Fruit fly (Drosophila melanogaster) whole organism, embryonic: Measurements from ENCODE around the gene Bhmt.

ENCODE experiments used
- ATbp ChIP-seq: fragments of 200-800 bp; sonication (Bioruptor generic); optimal IDR thresholded peaks from 2 replicates; lab custom pipeline; 2017; ENCODE audit warnings: missing biosample characterization, mild to moderate bottlenecking, missing genetic modification characterization, missing genetic modification reagents
- Abd-B ChIP-seq: fragments of 200-800 bp; sonication (Bioruptor generic); optimal IDR thresholded peaks from 2 replicates; lab custom pipeline; 2018; ENCODE audit warnings: missing biosample characterization, mild to moderate bottlenecking, missing genetic modification characterization, moderate library complexity
- Asciz ChIP-seq: fragments of 200-800 bp; sonication (Bioruptor generic); optimal IDR thresholded peaks from 2 replicates; lab custom pipeline; 2017; ENCODE audit warnings: missing biosample characterization, mild to moderate bottlenecking, missing genetic modification characterization, missing genetic modification reagents
- Blimp-1 ChIP-seq: fragments of 200-800 bp; sonication (Bioruptor generic); optimal IDR thresholded peaks from 3 replicates; lab custom pipeline; 2018; ENCODE audit warnings: missing biosample characterization, missing genetic modification characterization, mild to moderate bottlenecking, moderate library complexity, missing genetic modification reagents
- CG10147 ChIP-seq: fragments of 200-800 bp; sonication (Bioruptor generic); optimal IDR thresholded peaks from 2 replicates; lab custom pipeline; 2019; ENCODE audit warnings: missing biosample characterization, mild to moderate bottlenecking, missing genetic modification characterization, moderate library complexity
- CG1024 ChIP-seq: fragments of 200-800 bp; sonication (Bioruptor generic); IDR thresholded peaks from 2 replicates; pipeline ENCODE4 v1.3.6; 2022; ENCODE audit warnings: missing biosample characterization, missing genetic modification characterization
- CG10267 ChIP-seq: fragments of 200-800 bp; sonication (Bioruptor generic); optimal IDR thresholded peaks from 2 replicates; lab custom pipeline; 2018; ENCODE audit warnings: missing biosample characterization, mild to moderate bottlenecking, missing genetic modification characterization, moderate library complexity
- CG10431 ChIP-seq: fragments of 200-800 bp; sonication (Bioruptor generic); optimal IDR thresholded peaks from 3 replicates; lab custom pipeline; 2018; ENCODE audit warnings: missing biosample characterization, mild to moderate bottlenecking, missing genetic modification characterization
- CG11247 ChIP-seq: fragments of 200-800 bp; sonication (Bioruptor generic); IDR thresholded peaks from 2 replicates; pipeline ENCODE4 v1.3.6; 2022; ENCODE audit warnings: missing biosample characterization, missing genetic modification characterization
- CG11398 ChIP-seq: fragments of 200-800 bp; sonication (Bioruptor generic); optimal IDR thresholded peaks from 2 replicates; lab custom pipeline; 2016; ENCODE audit warnings: missing biosample characterization, missing genetic modification characterization
- CG12104 ChIP-seq: fragments of 200-800 bp; sonication (Bioruptor generic); optimal IDR thresholded peaks from 3 replicates; lab custom pipeline; 2016; ENCODE audit warnings: missing biosample characterization, missing genetic modification characterization
- CG13287 ChIP-seq: fragments of 200-800 bp; sonication (Bioruptor generic); IDR thresholded peaks from 2 replicates; pipeline ENCODE4 v1.3.6; 2022; ENCODE audit warnings: missing biosample characterization, missing genetic modification characterization; ENCODE audit not compliant: partially characterized antibody
- CG14710 ChIP-seq: fragments of 200-800 bp; sonication (Bioruptor generic); optimal IDR thresholded peaks from 3 replicates; lab custom pipeline; 2019; ENCODE audit warnings: missing biosample characterization, mild to moderate bottlenecking, missing genetic modification characterization, moderate library complexity
- CG2116 ChIP-seq: fragments of 200-800 bp; sonication (Bioruptor generic); optimal IDR thresholded peaks from 3 replicates; lab custom pipeline; 2018; ENCODE audit warnings: missing biosample characterization, mild to moderate bottlenecking, missing genetic modification characterization
- CG2120 ChIP-seq: fragments of 200-800 bp; sonication (Bioruptor generic); optimal IDR thresholded peaks from 3 replicates; lab custom pipeline; 2016; ENCODE audit warnings: missing biosample characterization, missing genetic modification characterization
- CG2712 ChIP-seq: fragments of 200-800 bp; optimal IDR thresholded peaks from 3 replicates; lab custom pipeline; 2019; ENCODE audit warnings: missing biosample characterization, mild to moderate bottlenecking, missing genetic modification characterization, moderate library complexity
- CG34224 ChIP-seq: fragments of 200-800 bp; sonication (Bioruptor generic); IDR thresholded peaks from 3 replicates; pipeline ENCODE4 v1.3.6; 2022; ENCODE audit warnings: missing biosample characterization, missing genetic modification characterization; ENCODE audit not compliant: partially characterized antibody
- CG4282 ChIP-seq: fragments of 200-800 bp; sonication (Bioruptor generic); optimal IDR thresholded peaks from 2 replicates; lab custom pipeline; 2016; ENCODE audit warnings: missing biosample characterization, missing genetic modification characterization
- CG43689 ChIP-seq: fragments of 200-800 bp; sonication (Bioruptor generic); IDR thresholded peaks from 2 replicates; pipeline ENCODE4 v1.3.6; 2022; ENCODE audit warnings: missing biosample characterization, missing genetic modification characterization
- CG5180 ChIP-seq: fragments of 200-800 bp; sonication (Bioruptor generic); optimal IDR thresholded peaks from 3 replicates; lab custom pipeline; 2017; ENCODE audit warnings: missing biosample characterization, missing genetic modification characterization, mild to moderate bottlenecking, moderate library complexity, missing genetic modification reagents
- CG7556 ChIP-seq: fragments of 200-800 bp; sonication (Bioruptor generic); optimal IDR thresholded peaks from 2 replicates; lab custom pipeline; 2017; ENCODE audit warnings: missing biosample characterization, mild to moderate bottlenecking, missing genetic modification characterization
- CG8924 ChIP-seq: fragments of 200-800 bp; optimal IDR thresholded peaks from 3 replicates; lab custom pipeline; 2019; ENCODE audit warnings: missing biosample characterization, mild to moderate bottlenecking, missing genetic modification characterization, moderate library complexity
- CG9727 ChIP-seq: fragments of 200-800 bp; sonication (Bioruptor generic); optimal IDR thresholded peaks from 3 replicates; lab custom pipeline; 2017; ENCODE audit warnings: missing biosample characterization, mild to moderate bottlenecking, missing genetic modification characterization
- CG9797 ChIP-seq: fragments of 200-800 bp; sonication (Bioruptor generic); optimal IDR thresholded peaks from 3 replicates; lab custom pipeline; 2018; ENCODE audit warnings: missing biosample characterization, mild to moderate bottlenecking, missing genetic modification characterization
- Fer2 ChIP-seq: fragments of 200-800 bp; sonication (Bioruptor generic); optimal IDR thresholded peaks from 2 replicates; lab custom pipeline; 2018; ENCODE audit warnings: missing biosample characterization, mild to moderate bottlenecking, missing genetic modification characterization, moderate library complexity
- Hr51 ChIP-seq, 2 experiments: fragments of 200-800 bp; sonication (Bioruptor generic); optimal IDR thresholded peaks; 2 replicates in 1 of 2; 3 replicates in 1 of 2; lab custom pipeline; 2016 to 2018; ENCODE audit warnings: missing biosample characterization in 2 of 2, missing genetic modification characterization in 2 of 2, mild to moderate bottlenecking in 1 of 2, moderate library complexity in 1 of 2
- MBD-R2 ChIP-seq: fragments of 200-800 bp; sonication (Bioruptor generic); IDR thresholded peaks from 2 replicates; pipeline ENCODE4 v1.3.6; 2022; ENCODE audit warnings: missing biosample characterization, missing genetic modification characterization
- Sry-δ ChIP-seq: fragments of 200-800 bp; sonication (Bioruptor generic); optimal IDR thresholded peaks from 2 replicates; lab custom pipeline; 2016; ENCODE audit warnings: missing biosample characterization, missing genetic modification characterization
- YL-1 ChIP-seq: fragments of 200-800 bp; sonication (Bioruptor generic); optimal IDR thresholded peaks from 3 replicates; lab custom pipeline; 2017; ENCODE audit warnings: missing biosample characterization, mild to moderate bottlenecking, missing genetic modification characterization
- ato ChIP-seq: fragments of 200-800 bp; sonication (Bioruptor generic); IDR thresholded peaks from 2 replicates; pipeline ENCODE4 v1.3.6; 2022; ENCODE audit warnings: missing biosample characterization, missing genetic modification characterization; ENCODE audit not compliant: partially characterized antibody
- btn ChIP-seq: fragments of 200-800 bp; sonication (Bioruptor generic); optimal IDR thresholded peaks from 2 replicates; lab custom pipeline; 2016; ENCODE audit warnings: missing biosample characterization, missing genetic modification characterization
- ci ChIP-seq: fragments of 200-800 bp; sonication (Bioruptor generic); IDR thresholded peaks from 3 replicates; pipeline ENCODE4 v1.3.6; 2022; ENCODE audit warnings: missing biosample characterization, missing genetic modification characterization
- corto ChIP-seq: fragments of 200-800 bp; sonication (Bioruptor generic); optimal IDR thresholded peaks from 2 replicates; lab custom pipeline; 2016; ENCODE audit warnings: missing biosample characterization, mild to moderate bottlenecking, missing genetic modification characterization, moderate library complexity
- crc ChIP-seq: fragments of 200-800 bp; sonication (Bioruptor generic); optimal IDR thresholded peaks from 2 replicates; lab custom pipeline; 2016; ENCODE audit warnings: missing biosample characterization, missing genetic modification characterization
- cwo ChIP-seq: fragments of 200-800 bp; sonication (Bioruptor generic); optimal IDR thresholded peaks from 3 replicates; lab custom pipeline; 2017; ENCODE audit warnings: missing biosample characterization, missing genetic modification characterization, mild to moderate bottlenecking, moderate library complexity, missing genetic modification reagents
- dmrt99B ChIP-seq: fragments of 200-800 bp; sonication (Bioruptor generic); optimal IDR thresholded peaks from 2 replicates; lab custom pipeline; 2018; ENCODE audit warnings: missing biosample characterization, mild to moderate bottlenecking, missing genetic modification characterization, moderate library complexity
- en ChIP-seq: fragments of 200-800 bp; sonication (Bioruptor generic); optimal IDR thresholded peaks from 2 replicates; lab custom pipeline; 2016; ENCODE audit warnings: missing biosample characterization, missing genetic modification characterization
- fd102C ChIP-seq: fragments of 200-800 bp; sonication (Bioruptor generic); optimal IDR thresholded peaks from 2 replicates; lab custom pipeline; 2018; ENCODE audit warnings: missing biosample characterization, mild to moderate bottlenecking, missing genetic modification characterization, moderate library complexity
- fru ChIP-seq: fragments of >200 bp; optimal IDR thresholded peaks from 2 replicates; lab custom pipeline; 2017
- fu2 ChIP-seq: fragments of 200-800 bp; sonication (Bioruptor generic); optimal IDR thresholded peaks from 2 replicates; lab custom pipeline; 2016; ENCODE audit warnings: missing biosample characterization, missing genetic modification characterization
- hb ChIP-seq: fragments of 200-800 bp; sonication (Bioruptor generic); IDR thresholded peaks from 3 replicates; pipeline ENCODE4 v1.3.6; 2022; ENCODE audit warnings: missing biosample characterization, missing genetic modification characterization; ENCODE audit not compliant: partially characterized antibody
- kay ChIP-seq: fragments of 200-800 bp; sonication (Bioruptor generic); optimal IDR thresholded peaks from 2 replicates; lab custom pipeline; 2016; ENCODE audit warnings: missing biosample characterization, missing genetic modification characterization
- nerfin-2 ChIP-seq: fragments of 200-800 bp; sonication (Bioruptor generic); IDR thresholded peaks from 2 replicates; pipeline ENCODE4 v1.3.6; 2022; ENCODE audit warnings: missing biosample characterization, missing genetic modification characterization; ENCODE audit not compliant: partially characterized antibody
- pnt ChIP-seq: fragments of 200-800 bp; sonication (Bioruptor generic); optimal IDR thresholded peaks from 3 replicates; lab custom pipeline; 2016; ENCODE audit warnings: missing biosample characterization, missing genetic modification characterization
- repo ChIP-seq: fragments of 200-800 bp; sonication (Bioruptor generic); optimal IDR thresholded peaks from 2 replicates; lab custom pipeline; 2016; ENCODE audit warnings: missing biosample characterization, missing genetic modification characterization
- ro ChIP-seq: fragments of 200-800 bp; sonication (Bioruptor generic); IDR thresholded peaks from 2 replicates; pipeline ENCODE4 v1.3.6; 2022; ENCODE audit warnings: missing biosample characterization, missing genetic modification characterization
- row ChIP-seq: fragments of 200-800 bp; sonication (Bioruptor generic); IDR thresholded peaks from 3 replicates; pipeline ENCODE4 v1.3.6; 2022; ENCODE audit warnings: missing biosample characterization, missing genetic modification characterization
- tna ChIP-seq: fragments of 200-800 bp; sonication (Bioruptor generic); IDR thresholded peaks from 2 replicates; pipeline ENCODE4 v1.3.6; 2022; ENCODE audit warnings: missing biosample characterization, missing genetic modification characterization; ENCODE audit not compliant: partially characterized antibody
- trem ChIP-seq: fragments of 200-800 bp; optimal IDR thresholded peaks from 3 replicates; lab custom pipeline; 2019; ENCODE audit warnings: missing biosample characterization, mild to moderate bottlenecking, missing genetic modification characterization, moderate library complexity
- unc-4 ChIP-seq: fragments of 200-800 bp; sonication (Bioruptor generic); IDR thresholded peaks from 2 replicates; pipeline ENCODE4 v1.3.6; 2022; ENCODE audit warnings: missing biosample characterization, missing genetic modification characterization; ENCODE audit not compliant: partially characterized antibody
- zf30C ChIP-seq: fragments of 200-800 bp; sonication (Bioruptor generic); optimal IDR thresholded peaks from 3 replicates; lab custom pipeline; 2018; ENCODE audit warnings: missing biosample characterization, mild to moderate bottlenecking, missing genetic modification characterization

Gene Bhmt

DNA sequence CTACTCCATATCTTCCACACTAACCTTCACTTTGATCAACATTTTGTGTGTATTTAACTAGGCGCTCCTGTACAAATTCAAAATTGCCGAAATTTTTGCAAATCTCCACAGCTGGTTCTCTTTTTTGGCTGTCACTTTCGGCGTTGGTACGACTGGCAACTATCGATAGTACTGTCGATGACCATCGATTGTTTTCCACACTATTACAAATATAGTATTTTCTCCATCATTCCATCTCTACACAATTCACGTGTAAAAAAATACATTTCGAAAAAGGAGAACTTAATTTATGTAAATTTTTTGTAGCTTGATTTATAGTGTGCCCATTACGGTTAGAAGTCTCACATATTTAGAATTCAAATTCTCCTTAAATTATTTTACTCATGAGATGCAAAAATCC is 5.4 kb downstream of the Bhmt start, which contains the start of gene Nedd8 (continued):
- TF ChIP-seq CG5180 (GFP tag; lab: Kevin White, UChicago): no peak
- TF ChIP-seq fd102C (GFP tag; lab: Kevin White, UChicago): no peak
- TF ChIP-seq corto: no peak
- TF ChIP-seq CG9797 (GFP tag; lab: Kevin White, UChicago): peak; percentile 76
- TF ChIP-seq ATbp: no peak
- peak; percentile 75 for TF ChIP-seq YL-1 (GFP tag; lab: Kevin White, UChicago)
- peak; percentile 67; the same call in 2 of the 3 replicates for TF ChIP-seq hb (GFP tag; lab: Robert Waterston, UW)
- no peak for TF ChIP-seq CG10431
- TF ChIP-seq CG34224 (GFP tag; lab: Robert Waterston, UW): peak; percentile 84
- no peak for TF ChIP-seq CG9727 (GFP tag; lab: Kevin White, UChicago)
- TF ChIP-seq ci (GFP tag; lab: Robert Waterston, UW): no peak; the same call in 2 of the 3 replicates
- TF ChIP-seq CG14710 (tag; lab: Kevin White, UChicago): peak; percentile 30
- TF ChIP-seq tna (GFP tag; lab: Robert Waterston, UW): peak; percentile 69
- peak; percentile 71 for TF ChIP-seq CG10267 (tag; lab: Kevin White, UChicago)
- TF ChIP-seq CG7556 (GFP tag; lab: Kevin White, UChicago): no peak
- no peak for TF ChIP-seq crc (GFP tag; lab: Kevin White, UChicago)
- TF ChIP-seq Hr51 (GFP tag; optimal IDR thresholded peaks at IDR 0.05; lab: Kevin White, UChicago): no peak
- TF ChIP-seq Asciz (GFP tag; lab: Kevin White, UChicago): no peak
- TF ChIP-seq CG13287 (GFP tag; lab: Robert Waterston, UW): peak; percentile 95
- peak; percentile 42; the same call in 2 of the 3 replicates for TF ChIP-seq row
- no peak for TF ChIP-seq en (GFP tag; lab: Kevin White, UChicago)
- peak; percentile 46 for TF ChIP-seq CG2120
- TF ChIP-seq CG2712 (tag; lab: Kevin White, UChicago): peak; percentile 36
- TF ChIP-seq Fer2 (tag; lab: Kevin White, UChicago): no peak
- no peak for TF ChIP-seq Abd-B (GFP tag; lab: Kevin White, UChicago)
- no peak for TF ChIP-seq CG4282
- TF ChIP-seq cwo: no peak
- no peak for TF ChIP-seq pnt (GFP tag; lab: Kevin White, UChicago)
- no peak for TF ChIP-seq dmrt99B (tag; lab: Kevin White, UChicago)
- no peak for TF ChIP-seq CG11398 (GFP tag; lab: Kevin White, UChicago)

DNA sequence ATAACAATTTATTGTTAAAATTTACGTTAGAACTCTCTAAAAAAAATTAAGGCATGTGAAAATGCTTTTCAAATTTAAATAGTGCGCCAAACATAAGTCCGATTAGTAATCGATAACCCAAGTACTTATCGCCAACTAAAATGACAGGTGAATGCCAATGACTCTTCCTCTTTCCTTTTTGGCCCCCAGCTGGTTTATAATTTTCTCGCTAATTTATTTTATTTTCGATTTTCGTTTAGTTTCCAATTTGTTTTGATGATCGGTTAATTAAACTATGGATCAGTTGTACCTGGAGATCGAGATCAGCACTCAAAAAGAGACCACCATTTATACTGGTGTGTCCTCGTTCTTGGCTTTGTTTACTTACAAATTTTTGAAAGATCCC is 8.4 kb downstream of the Bhmt start, which contains the start of gene CG10428:
Gene CG10428, plus strand, starts transcription at position 161 of the 385 bp plus-strand sequence.
- TF ChIP-seq nerfin-2 (GFP tag; lab: Robert Waterston, UW) (peak; percentile 46; the same call in 1 of the 2 replicates), ato (GFP tag; lab: Robert Waterston, UW) (0 out of 2 replicates have a peak, but pooled peaks have one; percentile 52), fru (lab: Kevin White, UChicago) (no peak), CG11247 (GFP tag; lab: Robert Waterston, UW) (no peak), fu2 (GFP tag; lab: Kevin White, UChicago) (no peak), CG8924 (tag; lab: Kevin White, UChicago) (no peak), Blimp-1 (GFP tag; lab: Kevin White, UChicago) (no peak), CG12104 (GFP tag; lab: Kevin White, UChicago) (no peak), repo (GFP tag; lab: Kevin White, UChicago) (no peak), kay (GFP tag; lab: Kevin White, UChicago) (no peak), CG43689 (GFP tag; lab: Robert Waterston, UW) (no peak), btn (GFP tag; lab: Kevin White, UChicago) (no peak), unc-4 (peak; percentile 60), CG1024 (GFP tag; lab: Robert Waterston, UW) (no peak), Sry-δ (GFP tag; lab: Kevin White, UChicago) (peak; percentile 45), CG2116 (peak; percentile 60), zf30C (GFP tag; lab: Kevin White, UChicago) (no peak), MBD-R2 (GFP tag; lab: Robert Waterston, UW) (peak; percentile 69), trem (tag; lab: Kevin White, UChicago) (peak; percentile 46), ro (no peak), CG10147 (GFP tag; lab: Kevin White, UChicago) (no peak)
